Fruit fly (Drosophila melanogaster) whole organism, embryonic: Measurements from ENCODE around the gene CG31821.

Experiments used
- Adf1 ChIP-seq: fragments of 200-800 bp; sonication (Bioruptor generic); IDR thresholded peaks from 2 replicates; pipeline ENCODE4 v1.3.6; 2022; ENCODE audit warnings: missing biosample characterization, missing genetic modification characterization
- CG10654 ChIP-seq: fragments of 200-800 bp; sonication (Bioruptor generic); optimal IDR thresholded peaks from 2 replicates; lab custom pipeline; 2016; ENCODE audit warnings: missing biosample characterization, missing genetic modification characterization
- CG11560 ChIP-seq: fragments of 200-800 bp; sonication (Bioruptor generic); IDR thresholded peaks from 3 replicates; pipeline ENCODE4 v1.3.6; 2022; ENCODE audit warnings: missing biosample characterization, missing genetic modification characterization
- CG11695 ChIP-seq: fragments of 200-800 bp; sonication (Bioruptor generic); IDR thresholded peaks from 3 replicates; pipeline ENCODE4 v1.3.6; 2022; ENCODE audit warnings: missing biosample characterization, missing genetic modification characterization
- CG12104 ChIP-seq: fragments of 200-800 bp; sonication (Bioruptor generic); optimal IDR thresholded peaks from 3 replicates; lab custom pipeline; 2016; ENCODE audit warnings: missing biosample characterization, missing genetic modification characterization
- CG13296 ChIP-seq: fragments of 200-800 bp; sonication (Bioruptor generic); optimal IDR thresholded peaks from 3 replicates; lab custom pipeline; 2018; ENCODE audit warnings: missing biosample characterization, mild to moderate bottlenecking, missing genetic modification characterization
- CG1529 ChIP-seq: fragments of 200-800 bp; sonication (Bioruptor generic); optimal IDR thresholded peaks from 3 replicates; lab custom pipeline; 2018; ENCODE audit warnings: missing biosample characterization, missing genetic modification characterization
- CG17361 ChIP-seq: fragments of 200-800 bp; sonication (Bioruptor generic); IDR thresholded peaks from 3 replicates; pipeline ENCODE4 v1.3.6; 2022; ENCODE audit warnings: missing biosample characterization, missing genetic modification characterization
- CG1792 ChIP-seq: fragments of 200-800 bp; sonication (Bioruptor generic); optimal IDR thresholded peaks from 2 replicates; lab custom pipeline; 2016; ENCODE audit warnings: missing biosample characterization, missing genetic modification characterization
- CG18764 ChIP-seq: fragments of 200-800 bp; sonication (Bioruptor generic); optimal IDR thresholded peaks from 3 replicates; lab custom pipeline; 2016; ENCODE audit warnings: missing biosample characterization, missing genetic modification characterization
- CG2120 ChIP-seq: fragments of 200-800 bp; sonication (Bioruptor generic); optimal IDR thresholded peaks from 3 replicates; lab custom pipeline; 2016; ENCODE audit warnings: missing biosample characterization, missing genetic modification characterization
- CG2202 ChIP-seq: fragments of 200-800 bp; sonication (Bioruptor generic); optimal IDR thresholded peaks from 2 replicates; lab custom pipeline; 2018; ENCODE audit warnings: missing biosample characterization, mild to moderate bottlenecking, missing genetic modification characterization
- CG2875 ChIP-seq: fragments of 200-800 bp; sonication (Bioruptor generic); optimal IDR thresholded peaks from 2 replicates; lab custom pipeline; 2017; ENCODE audit warnings: missing biosample characterization, mild to moderate bottlenecking, missing genetic modification characterization, missing genetic modification reagents
- CG3163 ChIP-seq: fragments of 200-800 bp; sonication (Bioruptor generic); optimal IDR thresholded peaks from 3 replicates; lab custom pipeline; 2016; ENCODE audit warnings: missing biosample characterization, missing genetic modification characterization
- CG32772 ChIP-seq: fragments of 200-800 bp; sonication (Bioruptor generic); IDR thresholded peaks from 2 replicates; pipeline ENCODE4 v1.3.6; 2022; ENCODE audit warnings: missing biosample characterization, missing genetic modification characterization
- CG6254 ChIP-seq: fragments of 200-800 bp; sonication (Bioruptor generic); optimal IDR thresholded peaks from 3 replicates; lab custom pipeline; 2017; ENCODE audit warnings: mild to moderate bottlenecking, missing biosample characterization, missing genetic modification reagents, missing genetic modification characterization
- CG6654 ChIP-seq: fragments of 200-800 bp; sonication (Bioruptor generic); optimal IDR thresholded peaks from 2 replicates; lab custom pipeline; 2017; ENCODE audit warnings: missing biosample characterization, mild to moderate bottlenecking, missing genetic modification characterization
- CG6683 ChIP-seq: fragments of 200-800 bp; sonication (Bioruptor generic); optimal IDR thresholded peaks from 2 replicates; lab custom pipeline; 2017; ENCODE audit warnings: missing biosample characterization, mild to moderate bottlenecking, missing genetic modification characterization, missing genetic modification reagents
- D19B ChIP-seq: fragments of 200-800 bp; sonication (Bioruptor generic); optimal IDR thresholded peaks from 2 replicates; lab custom pipeline; 2017; ENCODE audit warnings: missing biosample characterization, mild to moderate bottlenecking, missing genetic modification characterization
- Dfd ChIP-seq, 2 experiments: fragments of >200 bp; optimal IDR thresholded peaks; 2 replicates each; lab custom pipeline; 2017; ENCODE audit warnings: missing biosample characterization in 2 of 2, missing genetic modification characterization in 2 of 2
- Dp ChIP-seq: fragments of 200-800 bp; sonication (Bioruptor generic); optimal IDR thresholded peaks from 2 replicates; lab custom pipeline; 2018; ENCODE audit warnings: missing biosample characterization, mild to moderate bottlenecking, missing genetic modification characterization, moderate library complexity
- Dref ChIP-seq: fragments of 200-800 bp; sonication (Bioruptor generic); IDR thresholded peaks from 2 replicates; pipeline ENCODE4 v1.3.6; 2022; ENCODE audit warnings: missing biosample characterization, missing genetic modification characterization
- Elba2 ChIP-seq: fragments of 200-800 bp; sonication (Bioruptor generic); optimal IDR thresholded peaks from 3 replicates; lab custom pipeline; 2016; ENCODE audit warnings: missing biosample characterization, missing genetic modification characterization
- Ets97D ChIP-seq: fragments of 200-800 bp; sonication (Bioruptor generic); optimal IDR thresholded peaks from 3 replicates; lab custom pipeline; 2016; ENCODE audit warnings: missing biosample characterization, missing genetic modification characterization
- NC2α ChIP-seq: fragments of 200-800 bp; sonication (Bioruptor generic); optimal IDR thresholded peaks from 2 replicates; lab custom pipeline; 2016; ENCODE audit warnings: missing biosample characterization, missing genetic modification characterization
- NC2β ChIP-seq: fragments of 200-800 bp; sonication (Bioruptor generic); optimal IDR thresholded peaks from 2 replicates; lab custom pipeline; 2016; ENCODE audit warnings: missing biosample characterization, missing genetic modification characterization
- NK7.1 ChIP-seq: fragments of 200-800 bp; sonication (Bioruptor generic); optimal IDR thresholded peaks from 3 replicates; lab custom pipeline; 2016; ENCODE audit warnings: missing biosample characterization, missing genetic modification characterization
- Nf-YC ChIP-seq: fragments of 200-800 bp; optimal IDR thresholded peaks from 3 replicates; lab custom pipeline; 2019; ENCODE audit warnings: missing biosample characterization, mild to moderate bottlenecking, missing genetic modification characterization, moderate library complexity
- Trl ChIP-seq, 3 experiments: fragments of >200 bp in 2 of 3; fragments of 200-800 bp in 1 of 3; sonication (Bioruptor generic) in 1 of 3; optimal IDR thresholded peaks; 2 replicates in 1 of 3; 3 replicates in 2 of 3; lab custom pipeline; 2016 to 2017; ENCODE audit warnings: missing biosample characterization in 1 of 3, missing genetic modification characterization in 1 of 3
- abd-A ChIP-seq: fragments of 200-800 bp; sonication (Bioruptor generic); optimal IDR thresholded peaks from 3 replicates; lab custom pipeline; 2019; ENCODE audit warnings: missing biosample characterization, mild to moderate bottlenecking, missing genetic modification characterization, moderate library complexity
- disco-r ChIP-seq: fragments of 200-800 bp; sonication (Bioruptor generic); optimal IDR thresholded peaks from 2 replicates; lab custom pipeline; 2016; ENCODE audit warnings: missing biosample characterization, missing genetic modification characterization
- dmrt99B ChIP-seq: fragments of 200-800 bp; sonication (Bioruptor generic); optimal IDR thresholded peaks from 2 replicates; lab custom pipeline; 2018; ENCODE audit warnings: missing biosample characterization, mild to moderate bottlenecking, missing genetic modification characterization, moderate library complexity
- fd96Cb ChIP-seq: fragments of 200-800 bp; sonication (Bioruptor generic); optimal IDR thresholded peaks from 2 replicates; lab custom pipeline; 2018; ENCODE audit warnings: missing biosample characterization, mild to moderate bottlenecking, missing genetic modification characterization, moderate library complexity
- gsb-n ChIP-seq: fragments of 200-800 bp; sonication (Bioruptor generic); optimal IDR thresholded peaks from 3 replicates; lab custom pipeline; 2018; ENCODE audit warnings: missing biosample characterization, mild to moderate bottlenecking, missing genetic modification characterization
- kni ChIP-seq: fragments of 200-800 bp; sonication (Bioruptor generic); optimal IDR thresholded peaks from 3 replicates; lab custom pipeline; 2017; ENCODE audit warnings: mild to moderate bottlenecking, missing biosample characterization, missing genetic modification reagents, missing genetic modification characterization
- lov ChIP-seq, 2 experiments: fragments of 200-800 bp in 1 of 2; fragments of >200 bp in 1 of 2; sonication (Bioruptor generic) in 1 of 2; IDR thresholded peaks in 1 of 2; optimal IDR thresholded peaks in 1 of 2; 2 replicates in 1 of 2; 3 replicates in 1 of 2; pipeline versions ENCODE4 v1.3.6 to Lab custom; 2017 to 2022; ENCODE audit warnings: missing biosample characterization in 1 of 2, missing genetic modification characterization in 1 of 2
- maf-S ChIP-seq: fragments of 200-800 bp; sonication (Bioruptor generic); optimal IDR thresholded peaks from 2 replicates; lab custom pipeline; 2016; ENCODE audit warnings: missing biosample characterization, missing genetic modification characterization
- mam ChIP-seq: fragments of 200-800 bp; sonication (Bioruptor generic); optimal IDR thresholded peaks from 3 replicates; lab custom pipeline; 2016; ENCODE audit warnings: missing biosample characterization, missing genetic modification characterization
- nerfin-1 ChIP-seq: fragments of 200-800 bp; sonication (Bioruptor generic); optimal IDR thresholded peaks from 3 replicates; lab custom pipeline; 2019; ENCODE audit warnings: missing biosample characterization, mild to moderate bottlenecking, missing genetic modification characterization, moderate library complexity
- nom ChIP-seq: fragments of 200-800 bp; sonication (Bioruptor generic); optimal IDR thresholded peaks from 2 replicates; lab custom pipeline; 2017; ENCODE audit warnings: missing biosample characterization, missing genetic modification characterization, mild to moderate bottlenecking, moderate library complexity, missing genetic modification reagents
- pho ChIP-seq: fragments of 200-800 bp; sonication (Bioruptor generic); optimal IDR thresholded peaks from 2 replicates; lab custom pipeline; 2016; ENCODE audit warnings: missing biosample characterization, missing genetic modification characterization
- ranshi ChIP-seq: fragments of 200-800 bp; sonication (Bioruptor generic); IDR thresholded peaks from 2 replicates; pipeline ENCODE4 v1.3.6; 2022; ENCODE audit warnings: missing biosample characterization, missing genetic modification characterization
- sens ChIP-seq: fragments of 200-800 bp; sonication (Bioruptor generic); peaks from one replicate; lab custom pipeline; 2016; ENCODE audit warnings: missing biosample characterization, missing genetic modification characterization
- sna ChIP-seq: fragments of 200-800 bp; sonication (Bioruptor generic); IDR thresholded peaks from 2 replicates; pipeline ENCODE4 v1.3.6; 2022; ENCODE audit warnings: missing biosample characterization, missing genetic modification characterization; ENCODE audit not compliant: partially characterized antibody
- sqz ChIP-seq: fragments of 200-800 bp; sonication (Bioruptor generic); optimal IDR thresholded peaks from 3 replicates; lab custom pipeline; 2018; ENCODE audit warnings: missing biosample characterization, mild to moderate bottlenecking, missing genetic modification characterization
- wor ChIP-seq: fragments of 200-800 bp; sonication (Bioruptor generic); IDR thresholded peaks from 2 replicates; pipeline ENCODE4 v1.3.6; 2022; ENCODE audit warnings: missing biosample characterization, missing genetic modification characterization
- z ChIP-seq: fragments of 200-800 bp; sonication (Bioruptor generic); IDR thresholded peaks from 3 replicates; pipeline ENCODE4 v1.3.6; 2022; ENCODE audit warnings: missing biosample characterization, missing genetic modification characterization
- zen2 ChIP-seq: fragments of 200-800 bp; sonication (Bioruptor generic); IDR thresholded peaks from 3 replicates; pipeline ENCODE4 v1.3.6; 2022; ENCODE audit warnings: missing biosample characterization, missing genetic modification characterization; ENCODE audit not compliant: partially characterized antibody

CG31821 gene

DNA sequence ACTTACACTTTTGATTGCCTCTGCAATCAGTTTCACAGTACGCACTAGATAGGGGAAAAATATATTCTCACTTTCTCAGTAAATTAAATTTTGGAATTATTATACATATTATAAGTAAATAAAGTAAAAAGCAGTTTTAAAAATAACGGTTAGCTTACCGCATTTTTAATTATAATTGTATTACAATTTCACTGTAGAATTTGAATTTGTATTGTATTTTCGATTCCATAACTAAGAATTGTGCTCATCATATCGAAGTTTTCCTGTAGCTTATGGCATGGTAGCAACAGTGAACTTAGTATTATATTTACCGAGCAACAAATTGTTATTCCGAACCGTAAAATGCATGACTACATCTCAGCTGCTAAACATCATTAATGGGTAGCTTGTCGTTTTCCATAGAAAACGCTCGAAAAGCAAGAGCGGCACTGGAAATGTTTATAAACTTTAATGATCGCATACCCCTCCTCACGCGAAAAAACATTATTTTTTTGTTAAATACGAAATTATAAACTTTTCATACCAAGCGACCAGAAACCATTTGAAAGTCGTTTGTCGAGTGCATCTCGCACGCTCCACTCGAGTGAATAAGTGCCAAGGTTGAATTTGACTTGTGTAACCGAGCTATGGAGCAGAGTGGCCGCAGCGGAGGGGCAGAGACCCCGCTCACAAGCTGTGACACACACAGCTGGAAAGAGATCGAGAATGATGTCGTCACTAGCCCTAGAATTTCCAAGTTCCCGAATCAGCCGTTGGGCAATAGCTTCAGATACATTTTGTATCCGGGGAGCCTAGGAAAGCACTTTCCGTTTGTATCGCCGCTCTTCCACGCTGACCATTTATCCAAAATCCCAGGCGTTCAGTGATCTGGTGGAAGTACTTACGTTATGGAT, 10.0 kb upstream of the CG31821 start (continued):
- TF ChIP-seq CG6654 (GFP tag; lab: Kevin White, UChicago), result peak; percentile 67
- TF ChIP-seq Dp (GFP tag; lab: Kevin White, UChicago), result no peak
- no peak for TF ChIP-seq Ets97D (GFP tag; lab: Kevin White, UChicago)
- TF ChIP-seq CG1792, result no peak
- peak; percentile 85 for TF ChIP-seq CG10654 (GFP tag; lab: Kevin White, UChicago)
- peak; percentile 89 for TF ChIP-seq Nf-YC (tag; lab: Kevin White, UChicago)
- TF ChIP-seq z (GFP tag; lab: Robert Waterston, UW), result peak; percentile 89
- peak; percentile 89 for TF ChIP-seq sens (GFP tag; lab: Kevin White, UChicago)
- peak; percentile 82 for TF ChIP-seq CG2120
- peak; percentile 93 for TF ChIP-seq fd96Cb (tag; lab: Kevin White, UChicago)
- TF ChIP-seq sna (GFP tag; lab: Robert Waterston, UW), result no peak
- peak; percentile 81 for TF ChIP-seq abd-A
- TF ChIP-seq NC2β (GFP tag; lab: Kevin White, UChicago), result no peak
- peak; percentile 87 for TF ChIP-seq D19B (GFP tag; lab: Kevin White, UChicago)
- TF ChIP-seq gsb-n (tag; lab: Kevin White, UChicago), result peak; percentile 99
- TF ChIP-seq NC2α (GFP tag; lab: Kevin White, UChicago), result no peak
- TF ChIP-seq maf-S (GFP tag; lab: Kevin White, UChicago), result peak; percentile 34
- TF ChIP-seq CG11560 (tag; lab: Robert Waterston, UW), result peak; percentile 75
- TF ChIP-seq CG32772, result peak; percentile 89
- peak; percentile 96 for TF ChIP-seq dmrt99B
- no peak for TF ChIP-seq Elba2 (GFP tag; lab: Kevin White, UChicago)
- TF ChIP-seq Dfd (GFP tag; optimal IDR thresholded peaks at IDR 0.05; lab: Kevin White, UChicago), result no peak
- peak; percentile 91 for TF ChIP-seq CG11695
- no peak; the same call in 1 of the 2 replicates for TF ChIP-seq Adf1 (GFP tag; lab: Robert Waterston, UW)
- peak; percentile 78 for TF ChIP-seq CG18764
- TF ChIP-seq CG12104 (GFP tag; lab: Kevin White, UChicago), result peak; percentile 88
- peak; percentile 72 for TF ChIP-seq CG6254
- peak; percentile 69 for TF ChIP-seq sqz (GFP tag; lab: Kevin White, UChicago)
- TF ChIP-seq ranshi (GFP tag; lab: Robert Waterston, UW), result peak; percentile 89
- no peak for TF ChIP-seq nom (GFP tag; lab: Kevin White, UChicago)
- TF ChIP-seq kni (GFP tag; lab: Kevin White, UChicago), result peak; percentile 52
- no peak for TF ChIP-seq NK7.1 (GFP tag; lab: Kevin White, UChicago)
- no peak for TF ChIP-seq CG3163 (GFP tag; lab: Kevin White, UChicago)
- TF ChIP-seq zen2, result no peak
- TF ChIP-seq lov (optimal IDR thresholded peaks at IDR 0.05; lab: Kevin White, UChicago), result no peak
- TF ChIP-seq lov (GFP tag; IDR thresholded peaks at IDR 0.05; lab: Robert Waterston, UW), result peak; percentile 62; the same call in 1 of the 3 replicates
- peak; percentile 94 for TF ChIP-seq wor (GFP tag; lab: Robert Waterston, UW)
- peak; percentile 94 for TF ChIP-seq CG17361 (GFP tag; lab: Robert Waterston, UW)
- peak; percentile 45 for TF ChIP-seq pho (GFP tag; lab: Kevin White, UChicago)
- TF ChIP-seq mam (GFP tag; lab: Kevin White, UChicago), result peak; percentile 60
- peak; percentile 12 for TF ChIP-seq disco-r (GFP tag; lab: Kevin White, UChicago)
- TF ChIP-seq Dref (GFP tag; lab: Robert Waterston, UW), result no peak
- TF ChIP-seq CG6683 (GFP tag; lab: Kevin White, UChicago), result peak; percentile 85
- TF ChIP-seq CG2202 (tag; lab: Kevin White, UChicago), result peak; percentile 84
- TF ChIP-seq CG2875, result peak; percentile 91
- peak; percentile 96 for TF ChIP-seq CG13296 (GFP tag; lab: Kevin White, UChicago)
- peak; percentile 78 for TF ChIP-seq CG1529 (GFP tag; lab: Kevin White, UChicago)
- TF ChIP-seq nerfin-1 (tag; lab: Kevin White, UChicago), result peak; percentile 89
- TF ChIP-seq Trl (optimal IDR thresholded peaks at IDR 0.05; lab: Kevin White, UChicago), result peak in 1 of 2 experiments; percentile 50
- TF ChIP-seq Trl (GFP tag; optimal IDR thresholded peaks at IDR 0.05; lab: Kevin White, UChicago), result peak; percentile 26
